Worm (Caenorhabditis elegans) whole organism, L4/young adult: ENCODE data around the gene drh-1.

Experiments used
- W03F9.2 ChIP-seq: fragments of 150-350 bp; optimal IDR thresholded peaks from 2 replicates; lab custom pipeline; 2014; ENCODE audit warnings: missing biosample characterization, missing genetic modification characterization
- him-1 ChIP-seq: sonication (generic microtip); optimal IDR thresholded peaks from 2 replicates; lab custom pipeline; 2016; ENCODE audit warnings: missing genotype, missing genetic modification reagents, missing genetic modification characterization, missing compliant biosample characterization

DNA sequence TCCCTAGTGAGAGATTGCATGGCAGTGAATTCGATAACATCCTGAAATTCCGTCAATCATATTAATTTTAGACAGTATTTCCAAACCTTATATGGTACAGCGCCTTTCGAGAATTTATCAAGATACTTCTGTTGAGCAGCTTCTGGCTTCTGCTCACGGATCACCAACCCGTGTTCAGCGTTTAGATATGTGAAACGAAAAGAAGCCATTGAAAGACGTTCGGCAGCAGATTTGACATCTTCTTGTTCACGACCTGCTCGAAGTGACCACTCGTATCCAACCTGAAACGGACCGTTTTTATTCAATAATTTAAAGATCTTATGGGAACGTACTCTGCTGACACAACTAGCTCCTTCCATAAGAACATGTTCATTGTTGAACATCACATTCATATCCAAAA lies 31.5 kb downstream of the drh-1 start:
- TF ChIP-seq him-1 (tag; lab: Kevin White, UChicago): no peak
- no peak for TF ChIP-seq W03F9.2
